Worm (Caenorhabditis elegans): ENCODE data around the gene R10E4.6.

ce11 chrIII:4323120-4323519 lies 29.9 kb downstream of the R10E4.6 start:
- TF ChIP-seq tlf-1 (GFP tag; optimal IDR thresholded peaks at IDR 0.05) (no peak), cebp-1 (GFP tag; IDR thresholded peaks at IDR 0.05) (no peak), cebp-1 (tag; optimal IDR thresholded peaks at IDR 0.05) (no peak), sea-2 (GFP tag; IDR thresholded peaks at IDR 0.05) (no peak), mcd-1 (GFP tag; IDR thresholded peaks at IDR 0.05) (no peak), Y67H2A.10 (GFP tag; conservative IDR thresholded peaks at IDR 0.05) (no peak), sptf-2 (GFP tag; optimal IDR thresholded peaks at IDR 0.05) (no peak), unc-62 (GFP tag; optimal IDR thresholded peaks at IDR 0.05) (no peak), hsf-1 (GFP tag; IDR thresholded peaks at IDR 0.05) (no peak), F52B5.7 (tag; optimal IDR thresholded peaks at IDR 0.05) (no peak), rpc-1 (optimal IDR thresholded peaks at IDR 0.05) (no peak), rpc-1 (tag; optimal IDR thresholded peaks at IDR 0.05) (no peak), unc-130 (GFP tag; optimal IDR thresholded peaks at IDR 0.05) (no peak), F49E8.2 (tag; optimal IDR thresholded peaks at IDR 0.05; ENCODE audit: insufficient read depth) (no peak)

Measured in whole organism, young adult.